Worm (Caenorhabditis elegans) whole organism, L4 larva: ENCODE measurements around the gene T28C6.3.
A peak's percentile ranks its signal among the peaks of the same experiment; 100 is the strongest.

Experiments used
- D1046.2 ChIP-seq: fragments of 200-800 bp; sonication (Bioruptor generic); IDR thresholded peaks from 2 replicates; pipeline ENCODE4 v1.3.6; 2022; ENCODE audit warnings: missing genetic modification characterization, missing compliant biosample characterization
- F10B5.3 ChIP-seq: sonication (generic microtip); optimal IDR thresholded peaks from 2 replicates; lab custom pipeline; 2016; ENCODE audit warnings: mild to moderate bottlenecking, missing genetic modification characterization, missing compliant biosample characterization
- R02D3.7 ChIP-seq: fragments of 150-350 bp; sonication (generic microtip); optimal IDR thresholded peaks from 3 replicates; lab custom pipeline; 2014; ENCODE audit warnings: missing biosample characterization, missing genetic modification characterization
- T20F7.1 ChIP-seq: fragments of 200-800 bp; sonication (Bioruptor generic); optimal IDR thresholded peaks from 2 replicates; lab custom pipeline; 2018; ENCODE audit warnings: mild to moderate bottlenecking, missing genetic modification characterization, missing compliant biosample characterization
- Y48G9A.11 ChIP-seq: fragments of 200-800 bp; sonication (Bioruptor generic); IDR thresholded peaks from 2 replicates; pipeline ENCODE4 v1.3.6; 2022; ENCODE audit warnings: missing genetic modification reagents, missing genetic modification characterization, missing compliant biosample characterization
- Y75B8A.6 ChIP-seq: fragments of 200-800 bp; sonication (Bioruptor generic); IDR thresholded peaks from 2 replicates; pipeline ENCODE4 v1.3.6; 2022; ENCODE audit warnings: missing genetic modification reagents, missing genetic modification characterization, missing compliant biosample characterization
- aha-1 ChIP-seq: fragments of 150-350 bp; peaks from one replicate; lab custom pipeline; 2014; ENCODE audit warnings: missing biosample characterization, missing genetic modification characterization
- ama-1 ChIP-seq: fragments of 150-350 bp; optimal IDR thresholded peaks from 2 replicates; lab custom pipeline; 2014; ENCODE audit warnings: inconsistent platforms, mixed read lengths
- attf-4 ChIP-seq: sonication (generic microtip); optimal IDR thresholded peaks from 3 replicates; lab custom pipeline; 2017; ENCODE audit warnings: missing biosample characterization, missing genetic modification characterization
- ceh-28 ChIP-seq: fragments of 150-350 bp; optimal IDR thresholded peaks from 2 replicates; lab custom pipeline; 2014; ENCODE audit warnings: missing biosample characterization, missing genetic modification reagents, missing genetic modification characterization
- ceh-62 ChIP-seq: sonication (generic microtip); optimal IDR thresholded peaks from 2 replicates; lab custom pipeline; 2017; ENCODE audit warnings: missing biosample characterization, missing genetic modification characterization
- ceh-82 ChIP-seq: sonication (generic microtip); optimal IDR thresholded peaks from 2 replicates; lab custom pipeline; 2017; ENCODE audit warnings: missing biosample characterization, missing genetic modification characterization
- ces-1 ChIP-seq: fragments of 150-350 bp; sonication (generic microtip); optimal IDR thresholded peaks from 4 replicates; lab custom pipeline; 2014; ENCODE audit warnings: missing biosample characterization, missing genetic modification reagents, missing genetic modification characterization
- daf-19 ChIP-seq: fragments of 200-800 bp; sonication (Bioruptor generic); conservative IDR thresholded peaks from 2 replicates; pipeline ENCODE4 v1.3.6; 2022; ENCODE audit warnings: missing genetic modification characterization, missing compliant biosample characterization
- daf-8 ChIP-seq: fragments of 200-800 bp; sonication (Bioruptor generic); IDR thresholded peaks from 2 replicates; pipeline ENCODE4 v1.3.6; 2022; ENCODE audit warnings: missing genetic modification characterization, missing compliant biosample characterization
- dmd-6 ChIP-seq: fragments of 200-800 bp; sonication (Bioruptor generic); IDR thresholded peaks from 2 replicates; pipeline ENCODE4 v1.3.6; 2022; ENCODE audit warnings: missing genetic modification reagents, missing genetic modification characterization, missing compliant biosample characterization
- dmd-8 ChIP-seq: fragments of 200-800 bp; sonication (Bioruptor generic); IDR thresholded peaks from 2 replicates; pipeline ENCODE4 v1.3.6; 2022; ENCODE audit warnings: missing genetic modification characterization, missing compliant biosample characterization
- dmd-9 ChIP-seq: fragments of 200-800 bp; sonication (Bioruptor generic); IDR thresholded peaks from 2 replicates; pipeline ENCODE4 v1.3.6; 2022; ENCODE audit warnings: missing genetic modification reagents, missing genetic modification characterization, missing compliant biosample characterization
- egl-27 ChIP-seq: sonication (generic microtip); optimal IDR thresholded peaks from 3 replicates; lab custom pipeline; 2017; ENCODE audit warnings: missing biosample characterization, missing genetic modification reagents, missing genetic modification characterization
- egl-43 ChIP-seq: fragments of 200-800 bp; sonication (Bioruptor generic); IDR thresholded peaks from 2 replicates; pipeline ENCODE4 v1.3.6; 2022; ENCODE audit warnings: missing genetic modification reagents, missing genetic modification characterization, missing compliant biosample characterization
- fkh-10 ChIP-seq: fragments of 150-350 bp; optimal IDR thresholded peaks from 2 replicates; lab custom pipeline; 2014; ENCODE audit warnings: missing biosample characterization, missing genetic modification reagents, missing genetic modification characterization
- fos-1 ChIP-seq: fragments of 150-350 bp; optimal IDR thresholded peaks from 2 replicates; lab custom pipeline; 2014; ENCODE audit warnings: missing biosample characterization, missing genetic modification characterization
- hif-1 ChIP-seq, 2 experiments: sonication (generic microtip); optimal IDR thresholded peaks; 2 replicates each; lab custom pipeline; 2016 to 2017; ENCODE audit warnings: missing compliant biosample characterization in 2 of 2, missing genetic modification characterization in 2 of 2, missing genetic modification reagents in 2 of 2, missing genotype in 2 of 2, mild to moderate bottlenecking in 1 of 2
- jun-1 ChIP-seq: fragments of 150-350 bp; optimal IDR thresholded peaks from 2 replicates; lab custom pipeline; 2014; ENCODE audit warnings: missing biosample characterization, missing genetic modification reagents, missing genetic modification characterization
- lim-7 ChIP-seq: fragments of 200-800 bp; sonication (Bioruptor generic); IDR thresholded peaks from 2 replicates; pipeline ENCODE4 v1.3.6; 2022; ENCODE audit warnings: missing genetic modification characterization, missing compliant biosample characterization
- lin-15B ChIP-seq: fragments of 150-350 bp; sonication (generic microtip); optimal IDR thresholded peaks from 3 replicates; lab custom pipeline; 2014; ENCODE audit warnings: missing biosample characterization, missing genetic modification characterization
- lin-29 ChIP-seq: fragments of 200-800 bp; sonication (Bioruptor generic); IDR thresholded peaks from 2 replicates; pipeline ENCODE4 v1.3.6; 2022; ENCODE audit warnings: missing genetic modification reagents, missing genetic modification characterization, missing compliant biosample characterization
- lir-3 ChIP-seq: sonication (generic microtip); optimal IDR thresholded peaks from 2 replicates; lab custom pipeline; 2016; ENCODE audit warnings: mild to moderate bottlenecking, missing genetic modification characterization, missing compliant biosample characterization
- madf-9 ChIP-seq: fragments of 200-800 bp; sonication (Bioruptor generic); conservative IDR thresholded peaks from 2 replicates; pipeline ENCODE4 v1.3.6; 2022; ENCODE audit warnings: missing genetic modification reagents, missing genetic modification characterization, missing compliant biosample characterization
- mes-2 ChIP-seq: sonication (generic microtip); optimal IDR thresholded peaks from 2 replicates; lab custom pipeline; 2016; ENCODE audit warnings: missing genotype, mild to moderate bottlenecking, missing genetic modification characterization, missing compliant biosample characterization; ENCODE audit not compliant: poor library complexity, severe bottlenecking
- mxl-3 ChIP-seq: fragments of 200-800 bp; sonication (Bioruptor generic); optimal IDR thresholded peaks from 2 replicates; lab custom pipeline; 2018; ENCODE audit warnings: mild to moderate bottlenecking, missing genetic modification characterization, missing compliant biosample characterization
- nhr-10 ChIP-seq: fragments of 150-350 bp; optimal IDR thresholded peaks from 2 replicates; lab custom pipeline; 2014; ENCODE audit warnings: missing biosample characterization, missing genetic modification characterization
- nhr-11 ChIP-seq: fragments of 150-350 bp; optimal IDR thresholded peaks from 2 replicates; lab custom pipeline; 2014; ENCODE audit warnings: missing biosample characterization, missing genetic modification characterization
- nhr-237 ChIP-seq: sonication (generic microtip); optimal IDR thresholded peaks from 2 replicates; lab custom pipeline; 2017; ENCODE audit warnings: missing biosample characterization, missing genetic modification characterization
- nhr-25 ChIP-seq: sonication (generic microtip); optimal IDR thresholded peaks from 2 replicates; lab custom pipeline; 2017; ENCODE audit warnings: missing genetic modification characterization, mild to moderate bottlenecking, missing compliant biosample characterization, antibody characterized with exemption, moderate library complexity, borderline replicate concordance; ENCODE audit not compliant: insufficient read depth
- nhr-41 ChIP-seq: fragments of 200-800 bp; sonication (Bioruptor generic); IDR thresholded peaks from 2 replicates; pipeline ENCODE4 v1.3.6; 2022; ENCODE audit warnings: missing genetic modification reagents, missing genetic modification characterization, missing compliant biosample characterization
- nhr-42 ChIP-seq: fragments of 200-800 bp; sonication (Bioruptor generic); IDR thresholded peaks from 2 replicates; pipeline ENCODE4 v1.3.6; 2022; ENCODE audit warnings: missing genetic modification characterization, missing compliant biosample characterization
- nhr-48 ChIP-seq: sonication (generic microtip); optimal IDR thresholded peaks from 2 replicates; lab custom pipeline; 2016; ENCODE audit warnings: mild to moderate bottlenecking, missing genetic modification characterization, missing compliant biosample characterization
- nhr-76 ChIP-seq: fragments of 150-350 bp; optimal IDR thresholded peaks from 2 replicates; lab custom pipeline; 2014; ENCODE audit warnings: missing biosample characterization, missing genetic modification characterization
- pha-4 ChIP-seq, 2 experiments: fragments of 150-350 bp in 1 of 2; fragments of 200-800 bp in 1 of 2; sonication (Bioruptor generic) in 1 of 2; IDR thresholded peaks in 1 of 2; optimal IDR thresholded peaks in 1 of 2; 2 replicates each; pipeline versions ENCODE4 v1.3.6 to Lab custom; 2014 to 2022; ENCODE audit warnings: missing genetic modification characterization in 2 of 2, missing genetic modification reagents in 2 of 2, missing biosample characterization in 1 of 2, missing compliant biosample characterization in 1 of 2
- php-3 ChIP-seq: fragments of 200-800 bp; sonication (Bioruptor generic); IDR thresholded peaks from 2 replicates; pipeline ENCODE4 v1.3.6; 2022; ENCODE audit warnings: missing genetic modification reagents, missing genetic modification characterization, missing compliant biosample characterization
- sdz-12 ChIP-seq: fragments of 200-800 bp; sonication (Bioruptor generic); optimal IDR thresholded peaks from 2 replicates; lab custom pipeline; 2018; ENCODE audit warnings: mild to moderate bottlenecking, missing genetic modification characterization, missing compliant biosample characterization
- spr-3 ChIP-seq: fragments of 200-800 bp; sonication (Bioruptor generic); optimal IDR thresholded peaks from 2 replicates; lab custom pipeline; 2018; ENCODE audit warnings: mild to moderate bottlenecking, missing genetic modification characterization, missing compliant biosample characterization
- tra-1 ChIP-seq: fragments of 200-800 bp; sonication (Bioruptor generic); IDR thresholded peaks from 2 replicates; pipeline ENCODE4 v1.3.6; 2022; ENCODE audit warnings: missing genetic modification reagents, missing genetic modification characterization, missing compliant biosample characterization
- unc-130 ChIP-seq: sonication (generic microtip); optimal IDR thresholded peaks from 2 replicates; lab custom pipeline; 2016; ENCODE audit warnings: missing genetic modification reagents, missing genetic modification characterization, missing compliant biosample characterization
- unc-62 ChIP-seq, 3 experiments: fragments of 150-350 bp in 1 of 3; sonication (generic microtip); optimal IDR thresholded peaks in 2 of 3; peaks in 1 of 3; 1 replicate in 1 of 3; 2 replicates in 2 of 3; lab custom pipeline; 2014 to 2017; ENCODE audit warnings: missing biosample characterization in 3 of 3, missing genetic modification characterization in 3 of 3, missing genetic modification reagents in 3 of 3, missing genotype in 1 of 3
- vab-7 ChIP-seq: fragments of 200-800 bp; sonication (Bioruptor generic); IDR thresholded peaks from 2 replicates; pipeline ENCODE4 v1.3.6; 2022; ENCODE audit warnings: missing genetic modification reagents, missing genetic modification characterization, missing compliant biosample characterization
- zag-1 ChIP-seq: fragments of 150-350 bp; optimal IDR thresholded peaks from 2 replicates; lab custom pipeline; 2014; ENCODE audit warnings: missing biosample characterization, missing genetic modification characterization
- ztf-7 ChIP-seq: fragments of 150-350 bp; optimal IDR thresholded peaks from 2 replicates; lab custom pipeline; 2014; ENCODE audit warnings: missing biosample characterization, missing genetic modification characterization

The T28C6.3 gene

DNA sequence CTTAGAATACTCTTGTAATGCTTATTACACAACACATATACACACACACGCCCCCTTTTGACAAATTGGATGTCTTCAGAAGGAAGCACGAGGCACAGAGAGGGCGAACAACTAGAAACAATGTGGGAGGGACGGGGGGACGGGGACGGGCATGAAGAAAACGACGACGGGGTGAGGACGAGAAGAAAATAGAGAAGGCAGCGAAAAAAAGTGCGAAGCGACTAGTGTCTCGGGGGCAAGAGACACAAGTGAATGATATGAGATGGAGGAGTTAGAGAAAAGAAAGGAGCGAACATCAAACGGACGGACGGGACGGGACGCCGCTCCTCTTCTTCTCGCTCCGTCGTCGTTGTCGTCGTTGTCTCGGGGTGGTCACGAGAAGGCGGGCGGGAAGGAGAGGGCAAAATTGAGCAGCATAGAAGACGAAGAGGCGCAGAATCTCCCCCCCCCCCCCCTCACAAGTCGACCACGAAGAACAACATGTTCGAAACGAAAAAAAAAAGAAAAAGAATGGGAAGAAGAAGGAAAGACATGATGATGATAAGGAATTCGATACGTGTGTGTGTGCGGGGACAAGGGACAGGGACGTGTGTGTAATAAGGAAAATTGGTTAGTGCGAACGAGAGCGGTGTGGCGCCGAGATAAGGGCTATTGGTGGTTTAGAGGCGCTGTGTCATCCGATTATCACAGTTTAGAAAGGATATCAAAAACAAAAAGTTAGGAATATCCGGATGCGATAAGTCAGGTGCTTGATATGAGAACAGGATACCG, 25.1 kb upstream of the T28C6.3 start:
- TF ChIP-seq spr-3 (GFP tag; lab: Kevin White, UChicago) (peak; percentile 68), hif-1 (tag; optimal IDR thresholded peaks at IDR 0.05; lab: Kevin White, UChicago) (peak; percentile 16 to 90), Y75B8A.6 (GFP tag; lab: Robert Waterston, UW) (no peak), daf-19 (GFP tag; lab: Robert Waterston, UW) (no peak), fos-1 (tag; lab: Kevin White, UChicago) (no peak), fkh-10 (peak; percentile 23), egl-27 (tag; lab: Kevin White, UChicago) (no peak), mes-2 (tag; lab: Kevin White, UChicago) (peak; percentile 57), nhr-76 (tag; lab: Kevin White, UChicago) (no peak), lin-29 (GFP tag; lab: Robert Waterston, UW) (peak; percentile 37; the same call in 1 of the 2 replicates), nhr-41 (GFP tag; lab: Robert Waterston, UW) (peak; percentile 86; the same call in 1 of the 2 replicates), ceh-82 (no peak), zag-1 (no peak), pha-4 (GFP tag; IDR thresholded peaks at IDR 0.05; lab: Robert Waterston, UW) (peak; percentile 79; the same call in 1 of the 2 replicates), pha-4 (tag; optimal IDR thresholded peaks at IDR 0.05; lab: Kevin White, UChicago) (no peak), dmd-8 (GFP tag; lab: Robert Waterston, UW) (no peak), daf-8 (no peak), nhr-11 (tag; lab: Kevin White, UChicago) (peak; percentile 84), T20F7.1 (peak; percentile 86), vab-7 (GFP tag; lab: Robert Waterston, UW) (peak; percentile 35; the same call in 1 of the 2 replicates), lin-15B (tag; lab: Kevin White, UChicago) (no peak), madf-9 (GFP tag; lab: Robert Waterston, UW) (0 out of 2 replicates have a peak, but pooled peaks have one; percentile 3), dmd-6 (GFP tag; lab: Robert Waterston, UW) (peak; percentile 93), R02D3.7 (tag; lab: Kevin White, UChicago) (no peak), nhr-42 (GFP tag; lab: Robert Waterston, UW) (peak; percentile 35; the same call in 1 of the 2 replicates), D1046.2 (GFP tag; lab: Robert Waterston, UW) (0 out of 2 replicates have a peak, but pooled peaks have one; percentile 10), attf-4 (tag; lab: Kevin White, UChicago) (no peak), egl-43 (GFP tag; lab: Robert Waterston, UW) (peak; percentile 82), tra-1 (peak; percentile 93), nhr-10 (peak; percentile 88), sdz-12 (GFP tag; lab: Kevin White, UChicago) (peak; percentile 31), ces-1 (GFP tag; lab: Kevin White, UChicago) (peak; percentile 1), ceh-62 (tag; lab: Kevin White, UChicago) (no peak), ceh-28 (peak; percentile 30), nhr-237 (no peak), lim-7 (GFP tag; lab: Robert Waterston, UW) (no peak), nhr-48 (tag; lab: Kevin White, UChicago) (peak; percentile 83), lir-3 (tag; lab: Kevin White, UChicago) (no peak), aha-1 (peak; percentile 99), ztf-7 (tag; lab: Kevin White, UChicago) (no peak), dmd-9 (GFP tag; lab: Robert Waterston, UW) (no peak), unc-62 (GFP tag; optimal IDR thresholded peaks at IDR 0.05 in 1 of 2; lab: Kevin White, UChicago) (peak in 1 of 2 experiments; percentile 98), unc-62 (tag; optimal IDR thresholded peaks at IDR 0.05; lab: Kevin White, UChicago) (peak; percentile 95), nhr-25 (tag; lab: Kevin White, UChicago) (peak; percentile 85), ama-1 (lab: Kevin White, UChicago) (peak; percentile 3), mxl-3 (peak; percentile 93), F10B5.3 (peak; percentile 27), jun-1 (peak; percentile 52), unc-130 (GFP tag; lab: Kevin White, UChicago) (no peak), php-3 (0 out of 2 replicates have a peak, but pooled peaks have one; percentile 51), Y48G9A.11 (GFP tag; lab: Robert Waterston, UW) (no peak)
